Worm (Caenorhabditis elegans) whole organism, early embryonic: ENCODE data around the gene inos-1.

ENCODE experiments used
- B0310.2 ChIP-seq: sonication (generic microtip); optimal IDR thresholded peaks from 2 replicates; lab custom pipeline; 2016; ENCODE audit warnings: mild to moderate bottlenecking, missing genetic modification characterization, missing compliant biosample characterization
- F13C5.2 ChIP-seq: sonication (generic microtip); optimal IDR thresholded peaks from 2 replicates; lab custom pipeline; 2017; ENCODE audit warnings: mild to moderate bottlenecking, missing genetic modification characterization, inconsistent platforms, missing compliant biosample characterization
- aly-1 ChIP-seq: sonication (generic microtip); optimal IDR thresholded peaks from 2 replicates; lab custom pipeline; 2016; ENCODE audit warnings: missing genetic modification characterization, missing compliant biosample characterization
- ama-1 ChIP-seq: fragments of 150-350 bp; optimal IDR thresholded peaks from 2 replicates; lab custom pipeline; 2014
- ceh-13 ChIP-seq: fragments of 200-800 bp; sonication (Bioruptor generic); optimal IDR thresholded peaks from 2 replicates; lab custom pipeline; 2018; ENCODE audit warnings: mild to moderate bottlenecking, missing genetic modification characterization, missing compliant biosample characterization
- hmbx-1 ChIP-seq: sonication (generic microtip); optimal IDR thresholded peaks from 2 replicates; lab custom pipeline; 2016; ENCODE audit warnings: mild to moderate bottlenecking, missing genetic modification characterization, missing compliant biosample characterization
- hmg-4 ChIP-seq: fragments of 200-800 bp; sonication (Bioruptor generic); optimal IDR thresholded peaks from 2 replicates; lab custom pipeline; 2018; ENCODE audit warnings: mild to moderate bottlenecking, missing genetic modification characterization, missing compliant biosample characterization
- hnd-1 ChIP-seq: sonication (generic microtip); optimal IDR thresholded peaks from 2 replicates; lab custom pipeline; 2016; ENCODE audit warnings: missing genetic modification characterization, missing compliant biosample characterization
- pes-1 ChIP-seq: fragments of 200-800 bp; sonication (Bioruptor generic); IDR thresholded peaks from 2 replicates; pipeline ENCODE4 v1.3.6; 2022; ENCODE audit warnings: missing genetic modification reagents, missing genetic modification characterization, missing compliant biosample characterization
- scrt-1 ChIP-seq: fragments of 200-800 bp; sonication (Bioruptor generic); IDR thresholded peaks from 2 replicates; pipeline ENCODE4 v1.3.6; 2022; ENCODE audit warnings: missing genetic modification characterization, missing compliant biosample characterization
- sea-1 ChIP-seq: fragments of 200-800 bp; sonication (Bioruptor generic); conservative IDR thresholded peaks from 2 replicates; pipeline ENCODE4 v1.3.6; 2022; ENCODE audit warnings: missing genetic modification characterization, missing compliant biosample characterization
- tbx-11 ChIP-seq: fragments of 200-800 bp; sonication (Bioruptor generic); IDR thresholded peaks from 2 replicates; pipeline ENCODE4 v1.3.6; 2022; ENCODE audit warnings: missing genetic modification characterization, missing compliant biosample characterization
- tbx-37 ChIP-seq: fragments of 200-800 bp; sonication (Bioruptor generic); conservative IDR thresholded peaks from 2 replicates; pipeline ENCODE4 v1.3.6; 2022; ENCODE audit warnings: missing genetic modification reagents, missing genetic modification characterization, missing compliant biosample characterization

The inos-1 gene

DNA sequence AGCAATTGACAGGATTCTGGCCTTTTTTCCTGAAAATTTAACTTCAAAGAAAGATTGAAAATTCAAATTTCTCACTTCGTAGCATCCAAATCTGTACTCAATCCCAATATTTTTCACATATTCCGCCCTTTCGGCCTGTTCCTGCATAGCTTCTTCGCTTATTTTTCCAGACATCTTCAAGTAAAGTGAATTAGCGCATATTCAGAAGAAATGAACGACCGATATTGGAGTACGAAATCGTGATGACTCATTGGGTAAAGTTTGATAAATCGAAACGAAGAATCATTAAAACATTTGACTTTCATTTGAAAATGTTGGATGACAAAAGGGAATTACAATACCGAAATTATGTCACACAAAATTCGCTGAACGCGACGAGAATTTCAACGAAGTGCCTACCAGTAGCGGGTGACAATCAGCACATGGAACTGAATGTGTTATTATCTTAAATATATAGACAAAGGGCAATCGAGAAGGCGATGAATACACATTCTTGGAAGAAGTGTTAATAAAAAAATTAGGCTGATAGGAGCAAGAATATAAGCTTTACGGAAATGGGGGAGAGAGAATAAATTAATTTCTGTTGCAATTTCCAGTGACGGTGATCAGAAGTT lies 49.0 kb downstream of the inos-1 start, which contains the start of gene coa-7:
Gene coa-7, minus strand, starts transcription at position 174 of the 614 bp plus-strand sequence.
- no peak for TF ChIP-seq ceh-13 (GFP tag; lab: Kevin White, UChicago)
- no peak for TF ChIP-seq ama-1
- TF ChIP-seq F13C5.2, result no peak
- TF ChIP-seq hmg-4 (GFP tag; lab: Kevin White, UChicago), result no peak
- TF ChIP-seq tbx-11 (GFP tag; lab: Robert Waterston, UW), result no peak
- TF ChIP-seq tbx-37 (GFP tag; lab: Robert Waterston, UW), result no peak
- no peak for TF ChIP-seq pes-1 (GFP tag; lab: Robert Waterston, UW)
- TF ChIP-seq scrt-1 (GFP tag; lab: Robert Waterston, UW), result no peak
- no peak for TF ChIP-seq sea-1 (GFP tag; lab: Robert Waterston, UW)

DNA sequence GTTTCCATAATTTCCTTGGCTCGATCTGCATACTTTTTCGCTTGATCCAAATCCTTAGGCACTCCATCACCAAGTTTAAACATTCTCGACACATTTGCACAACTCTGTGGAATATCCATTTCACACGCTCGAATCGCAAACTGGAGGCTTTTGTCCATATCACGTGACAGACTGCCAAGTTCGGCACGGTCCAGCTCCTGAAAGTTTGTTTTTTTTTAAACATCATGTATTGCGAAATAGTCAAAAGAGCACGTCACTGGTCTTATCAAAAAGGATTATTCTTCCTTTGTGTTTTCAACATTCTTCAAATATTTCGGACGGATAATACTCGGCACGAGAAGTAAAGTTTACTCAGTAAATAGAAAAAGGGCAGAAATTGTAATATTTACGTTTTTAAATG lies 50.9 kb downstream of the inos-1 start:
- TF ChIP-seq scrt-1 (GFP tag; lab: Robert Waterston, UW), result no peak
- no peak for TF ChIP-seq F13C5.2
- TF ChIP-seq pes-1 (GFP tag; lab: Robert Waterston, UW), result no peak
- no peak for TF ChIP-seq ceh-13 (GFP tag; lab: Kevin White, UChicago)
- TF ChIP-seq hnd-1 (tag; lab: Kevin White, UChicago), result no peak
- TF ChIP-seq B0310.2 (tag; lab: Kevin White, UChicago), result no peak
- no peak for TF ChIP-seq hmbx-1 (tag; lab: Kevin White, UChicago)
- no peak for TF ChIP-seq sea-1 (GFP tag; lab: Robert Waterston, UW)
- TF ChIP-seq ama-1, result no peak
- no peak for TF ChIP-seq tbx-11 (GFP tag; lab: Robert Waterston, UW)
- no peak for TF ChIP-seq hmg-4 (GFP tag; lab: Kevin White, UChicago)
- no peak for TF ChIP-seq tbx-37 (GFP tag; lab: Robert Waterston, UW)
- TF ChIP-seq aly-1 (tag; lab: Kevin White, UChicago), result no peak
